Worm (Caenorhabditis elegans) whole organism, young adult: ENCODE data around the gene F15A4.2.

Experiments used
- B0019.2 ChIP-seq: fragments of 200-800 bp; sonication (Bioruptor generic); conservative IDR thresholded peaks from 2 replicates; pipeline ENCODE4 v1.3.6; 2022; ENCODE audit warnings: missing genetic modification reagents, missing genetic modification characterization, missing compliant biosample characterization
- B0261.1 ChIP-seq: sonication (generic microtip); optimal IDR thresholded peaks from 2 replicates; lab custom pipeline; 2016; ENCODE audit warnings: mild to moderate bottlenecking, missing genetic modification characterization, moderate library complexity, missing compliant biosample characterization
- B0336.3 ChIP-seq: fragments of 200-800 bp; sonication (Bioruptor generic); IDR thresholded peaks from 2 replicates; pipeline ENCODE4 v1.3.6; 2022; ENCODE audit warnings: missing genetic modification characterization, missing compliant biosample characterization
- F10E7.11 ChIP-seq: sonication (generic microtip); optimal IDR thresholded peaks from 2 replicates; lab custom pipeline; 2017; ENCODE audit warnings: mild to moderate bottlenecking, missing genetic modification characterization, moderate library complexity, missing compliant biosample characterization
- F33H1.4 ChIP-seq: fragments of 200-800 bp; sonication (Bioruptor generic); IDR thresholded peaks from 2 replicates; pipeline ENCODE4 v1.3.6; 2022; ENCODE audit warnings: missing genetic modification reagents, missing genetic modification characterization, missing compliant biosample characterization
- F37B4.10 ChIP-seq: fragments of 200-800 bp; sonication (Bioruptor generic); IDR thresholded peaks from 2 replicates; pipeline ENCODE4 v1.3.6; 2022; ENCODE audit warnings: missing genetic modification characterization, missing compliant biosample characterization
- F52B5.7 ChIP-seq: sonication (generic microtip); optimal IDR thresholded peaks from 2 replicates; lab custom pipeline; 2016; ENCODE audit warnings: mild to moderate bottlenecking, missing genetic modification characterization, missing compliant biosample characterization
- F57A8.1 ChIP-seq: fragments of 200-800 bp; sonication (Bioruptor generic); optimal IDR thresholded peaks from 2 replicates; lab custom pipeline; 2018; ENCODE audit warnings: mild to moderate bottlenecking, missing genetic modification characterization, moderate library complexity, missing compliant biosample characterization
- T07F8.4 ChIP-seq: sonication (generic microtip); optimal IDR thresholded peaks from 2 replicates; lab custom pipeline; 2016; ENCODE audit warnings: mild to moderate bottlenecking, missing genetic modification characterization, moderate library complexity, missing compliant biosample characterization
- Y53G8AR.9 ChIP-seq: fragments of 200-800 bp; sonication (Bioruptor generic); conservative IDR thresholded peaks from 2 replicates; pipeline ENCODE4 v1.3.6; 2022; ENCODE audit warnings: missing genetic modification reagents, missing genetic modification characterization, missing compliant biosample characterization
- Y56A3A.18 ChIP-seq: fragments of 200-800 bp; sonication (Bioruptor generic); IDR thresholded peaks from 2 replicates; pipeline ENCODE4 v1.3.6; 2022; ENCODE audit warnings: missing genetic modification reagents, missing genetic modification characterization, missing compliant biosample characterization
- Y95B8A.8 ChIP-seq: fragments of 200-800 bp; sonication (Bioruptor generic); IDR thresholded peaks from 2 replicates; pipeline ENCODE4 v1.3.6; 2022; ENCODE audit warnings: missing genetic modification reagents, missing genetic modification characterization, missing compliant biosample characterization
- ama-1 ChIP-seq, 3 experiments: fragments of 150-350 bp in 1 of 3; sonication (generic microtip) in 2 of 3; optimal IDR thresholded peaks; 2 replicates each; lab custom pipeline; 2014 to 2018; ENCODE audit warnings: missing biosample characterization in 2 of 3, missing genetic modification characterization in 2 of 3, missing genetic modification reagents in 2 of 3
- athp-1 ChIP-seq: sonication (generic microtip); optimal IDR thresholded peaks from 2 replicates; lab custom pipeline; 2017; ENCODE audit warnings: mild to moderate bottlenecking, missing genetic modification characterization, missing compliant biosample characterization
- attf-5 ChIP-seq: fragments of 200-800 bp; sonication (Bioruptor generic); optimal IDR thresholded peaks from 2 replicates; lab custom pipeline; 2018; ENCODE audit warnings: mild to moderate bottlenecking, missing genetic modification characterization, missing compliant biosample characterization
- attf-6 ChIP-seq: fragments of 200-800 bp; sonication (Bioruptor generic); IDR thresholded peaks from 2 replicates; pipeline ENCODE4 v1.3.6; 2022; ENCODE audit warnings: missing genetic modification reagents, missing genetic modification characterization, missing compliant biosample characterization
- bed-1 ChIP-seq: fragments of 200-800 bp; sonication (Bioruptor generic); IDR thresholded peaks from 2 replicates; pipeline ENCODE4 v1.3.6; 2022; ENCODE audit warnings: missing genetic modification reagents, missing genetic modification characterization, missing compliant biosample characterization
- cebp-2 ChIP-seq: fragments of 200-800 bp; sonication (Bioruptor generic); IDR thresholded peaks from 2 replicates; pipeline ENCODE4 v1.3.6; 2022; ENCODE audit warnings: missing genetic modification characterization, missing compliant biosample characterization
- chd-7 ChIP-seq: sonication (generic microtip); optimal IDR thresholded peaks from 2 replicates; lab custom pipeline; 2016; ENCODE audit warnings: mild to moderate bottlenecking, missing genetic modification characterization, moderate library complexity, missing compliant biosample characterization
- dox-1 ChIP-seq: fragments of 200-800 bp; sonication (Bioruptor generic); IDR thresholded peaks from 2 replicates; pipeline ENCODE4 v1.3.6; 2022; ENCODE audit warnings: missing genetic modification reagents, missing genetic modification characterization, missing compliant biosample characterization
- dpl-1 ChIP-seq: fragments of 150-350 bp; optimal IDR thresholded peaks from 2 replicates; lab custom pipeline; 2014; ENCODE audit warnings: missing biosample characterization, missing genetic modification reagents, missing genetic modification characterization
- efl-1 ChIP-seq: fragments of 150-350 bp; optimal IDR thresholded peaks from 2 replicates; lab custom pipeline; 2014; ENCODE audit warnings: missing biosample characterization, missing genetic modification reagents, missing genetic modification characterization
- egl-44 ChIP-seq: fragments of 200-800 bp; sonication (Bioruptor generic); IDR thresholded peaks from 2 replicates; pipeline ENCODE4 v1.3.6; 2022; ENCODE audit warnings: missing genetic modification reagents, missing genetic modification characterization, missing compliant biosample characterization
- egrh-3 ChIP-seq: fragments of 200-800 bp; sonication (Bioruptor generic); IDR thresholded peaks from 2 replicates; pipeline ENCODE4 v1.3.6; 2022; ENCODE audit warnings: missing genetic modification reagents, missing genetic modification characterization, missing compliant biosample characterization
- fkh-3 ChIP-seq: sonication (generic microtip); optimal IDR thresholded peaks from 2 replicates; lab custom pipeline; 2016; ENCODE audit warnings: mild to moderate bottlenecking, missing genetic modification characterization, missing compliant biosample characterization
- hrde-1 ChIP-seq: sonication (generic microtip); optimal IDR thresholded peaks from 2 replicates; lab custom pipeline; 2016; ENCODE audit warnings: missing genetic modification characterization, mild to moderate bottlenecking, missing compliant biosample characterization, moderate library complexity, missing genotype, missing genetic modification reagents, borderline replicate concordance
- lag-1 ChIP-seq: fragments of 200-800 bp; sonication (Bioruptor generic); IDR thresholded peaks from 2 replicates; pipeline ENCODE4 v1.3.6; 2022; ENCODE audit warnings: missing genetic modification reagents, missing genetic modification characterization, missing compliant biosample characterization
- lir-1 ChIP-seq: fragments of 200-800 bp; sonication (Bioruptor generic); conservative IDR thresholded peaks from 2 replicates; pipeline ENCODE4 v1.3.6; 2022; ENCODE audit warnings: missing genetic modification reagents, missing genetic modification characterization, missing compliant biosample characterization
- madf-10 ChIP-seq: sonication (generic microtip); optimal IDR thresholded peaks from 2 replicates; lab custom pipeline; 2016; ENCODE audit warnings: mild to moderate bottlenecking, missing genetic modification characterization, missing compliant biosample characterization
- madf-3 ChIP-seq: fragments of 200-800 bp; sonication (Bioruptor generic); IDR thresholded peaks from 2 replicates; pipeline ENCODE4 v1.3.6; 2022; ENCODE audit warnings: missing genetic modification reagents, missing genetic modification characterization, missing compliant biosample characterization
- madf-6 ChIP-seq: fragments of 200-800 bp; sonication (Bioruptor generic); IDR thresholded peaks from 2 replicates; pipeline ENCODE4 v1.3.6; 2022; ENCODE audit warnings: missing genetic modification reagents, missing genetic modification characterization, missing compliant biosample characterization
- mcd-1 ChIP-seq: fragments of 200-800 bp; sonication (Bioruptor generic); IDR thresholded peaks from 2 replicates; pipeline ENCODE4 v1.3.6; 2022; ENCODE audit warnings: missing genetic modification reagents, missing genetic modification characterization, missing compliant biosample characterization
- mes-4 ChIP-seq: sonication (generic microtip); optimal IDR thresholded peaks from 2 replicates; lab custom pipeline; 2016; ENCODE audit warnings: missing genotype, missing genetic modification characterization, missing compliant biosample characterization
- nfya-2 ChIP-seq: fragments of 200-800 bp; sonication (Bioruptor generic); IDR thresholded peaks from 2 replicates; pipeline ENCODE4 v1.3.6; 2022; ENCODE audit warnings: missing genetic modification reagents, missing genetic modification characterization, missing compliant biosample characterization
- nhr-120 ChIP-seq: fragments of 200-800 bp; sonication (Bioruptor generic); IDR thresholded peaks from 2 replicates; pipeline ENCODE4 v1.3.6; 2022; ENCODE audit warnings: missing genetic modification characterization, missing compliant biosample characterization
- nhr-179 ChIP-seq: sonication (generic microtip); optimal IDR thresholded peaks from 2 replicates; lab custom pipeline; 2016; ENCODE audit warnings: mild to moderate bottlenecking, missing genetic modification characterization, missing compliant biosample characterization
- nhr-90 ChIP-seq: sonication (generic microtip); optimal IDR thresholded peaks from 2 replicates; lab custom pipeline; 2016; ENCODE audit warnings: missing genotype, mild to moderate bottlenecking, missing genetic modification characterization, missing compliant biosample characterization
- pbrm-1 ChIP-seq: fragments of 200-800 bp; sonication (Bioruptor generic); IDR thresholded peaks from 2 replicates; pipeline ENCODE4 v1.3.6; 2022; ENCODE audit warnings: missing genetic modification reagents, missing genetic modification characterization, missing compliant biosample characterization
- pha-4 ChIP-seq: fragments of 150-350 bp; sonication (generic microtip); optimal IDR thresholded peaks from 2 replicates; lab custom pipeline; 2014; ENCODE audit warnings: missing biosample characterization, missing genetic modification reagents, missing genetic modification characterization
- repo-1 ChIP-seq: sonication (generic microtip); optimal IDR thresholded peaks from 2 replicates; lab custom pipeline; 2017; ENCODE audit warnings: mild to moderate bottlenecking, missing genetic modification characterization, missing compliant biosample characterization
- somi-1 ChIP-seq: fragments of 200-800 bp; sonication (Bioruptor generic); optimal IDR thresholded peaks from 2 replicates; lab custom pipeline; 2018; ENCODE audit warnings: mild to moderate bottlenecking, missing genetic modification characterization, missing compliant biosample characterization
- tbx-9 ChIP-seq: sonication (generic microtip); optimal IDR thresholded peaks from 2 replicates; lab custom pipeline; 2016; ENCODE audit warnings: borderline replicate concordance, missing genetic modification characterization, inconsistent platforms, missing compliant biosample characterization
- tlf-1 ChIP-seq: fragments of 200-800 bp; sonication (Bioruptor generic); optimal IDR thresholded peaks from 2 replicates; lab custom pipeline; 2018; ENCODE audit warnings: mild to moderate bottlenecking, missing genetic modification characterization, missing compliant biosample characterization
- unc-62 ChIP-seq: fragments of 150-350 bp; optimal IDR thresholded peaks from 2 replicates; lab custom pipeline; 2014; ENCODE audit warnings: missing biosample characterization, missing genetic modification reagents, missing genetic modification characterization
- xnd-1 ChIP-seq: sonication (generic microtip); optimal IDR thresholded peaks from 2 replicates; lab custom pipeline; 2016; ENCODE audit warnings: missing genotype, missing genetic modification reagents, missing genetic modification characterization, missing compliant biosample characterization
- zim-3 ChIP-seq: sonication (generic microtip); optimal IDR thresholded peaks from 2 replicates; lab custom pipeline; 2017; ENCODE audit warnings: mild to moderate bottlenecking, missing genetic modification characterization, moderate library complexity, missing compliant biosample characterization
- ztf-18 ChIP-seq: sonication (generic microtip); optimal IDR thresholded peaks from 2 replicates; lab custom pipeline; 2016; ENCODE audit warnings: missing genotype, mild to moderate bottlenecking, missing genetic modification characterization, missing compliant biosample characterization
- ztf-25 ChIP-seq: fragments of 200-800 bp; sonication (Bioruptor generic); IDR thresholded peaks from 2 replicates; pipeline ENCODE4 v1.3.6; 2022; ENCODE audit warnings: missing genetic modification reagents, missing genetic modification characterization, missing compliant biosample characterization

Gene F15A4.2

ce11 chrII:12494556-12495131, 32.3 kb downstream of the F15A4.2 start, which contains the start of gene col-85 (continued):
- peak; percentile 79 for TF ChIP-seq zim-3 (tag; lab: Kevin White, UChicago)
- TF ChIP-seq dpl-1 (GFP tag; lab: Kevin White, UChicago) = peak; percentile 24
- TF ChIP-seq ztf-25 (GFP tag; lab: Robert Waterston, UW) = peak; percentile 93
- peak; percentile 74 for TF ChIP-seq hrde-1 (tag; lab: Kevin White, UChicago)
- no peak for TF ChIP-seq egrh-3
- peak; percentile 53 for TF ChIP-seq F33H1.4 (GFP tag; lab: Robert Waterston, UW)
- peak; percentile 84 for TF ChIP-seq madf-10 (tag; lab: Kevin White, UChicago)
- TF ChIP-seq F10E7.11 = peak; percentile 78
- peak; percentile 95 for TF ChIP-seq dox-1
- peak; percentile 72 for TF ChIP-seq madf-6 (GFP tag; lab: Robert Waterston, UW)
- peak; percentile 63 for TF ChIP-seq F52B5.7
- TF ChIP-seq tlf-1 (GFP tag; lab: Kevin White, UChicago) = peak; percentile 57
- peak; percentile 87 for TF ChIP-seq fkh-3 (tag; lab: Kevin White, UChicago)
- TF ChIP-seq attf-5 (GFP tag; lab: Kevin White, UChicago) = peak; percentile 84
- peak; percentile 50 for TF ChIP-seq repo-1 (tag; lab: Kevin White, UChicago)
- TF ChIP-seq bed-1 (GFP tag; lab: Robert Waterston, UW) = 0 out of 2 replicates have a peak, but pooled peaks have one; percentile 77
- peak; percentile 26 for TF ChIP-seq efl-1 (GFP tag; lab: Kevin White, UChicago)
- TF ChIP-seq F57A8.1 (GFP tag; lab: Kevin White, UChicago) = peak; percentile 43
- TF ChIP-seq unc-62 (GFP tag; lab: Kevin White, UChicago) = no peak
- TF ChIP-seq B0261.1 = peak; percentile 99
- TF ChIP-seq athp-1 (tag; lab: Kevin White, UChicago) = peak; percentile 60
- peak; percentile 42 for TF ChIP-seq nhr-179 (tag; lab: Kevin White, UChicago)
- peak; percentile 75 for TF ChIP-seq B0336.3 (GFP tag; lab: Robert Waterston, UW)
- no peak for TF ChIP-seq pha-4 (tag; lab: Kevin White, UChicago)
- TF ChIP-seq ama-1 (optimal IDR thresholded peaks at IDR 0.05; lab: Kevin White, UChicago) = no peak
- peak in 1 of 2 experiments; percentile 82 for TF ChIP-seq ama-1 (GFP tag; optimal IDR thresholded peaks at IDR 0.05; lab: Kevin White, UChicago)
- TF ChIP-seq Y53G8AR.9 = peak; percentile 79
- 0 out of 2 replicates have a peak, but pooled peaks have one; percentile 65 for TF ChIP-seq Y95B8A.8 (GFP tag; lab: Robert Waterston, UW)
- 0 out of 2 replicates have a peak, but pooled peaks have one; percentile 86 for TF ChIP-seq F37B4.10
- TF ChIP-seq chd-7 (tag; lab: Kevin White, UChicago) = peak; percentile 87
- peak; percentile 89 for TF ChIP-seq egl-44 (GFP tag; lab: Robert Waterston, UW)
- TF ChIP-seq pbrm-1 (GFP tag; lab: Robert Waterston, UW) = peak; percentile 92
- TF ChIP-seq T07F8.4 (tag; lab: Kevin White, UChicago) = peak; percentile 85
- peak; percentile 77; the same call in 1 of the 2 replicates for TF ChIP-seq cebp-2 (GFP tag; lab: Robert Waterston, UW)
- 0 out of 2 replicates have a peak, but pooled peaks have one; percentile 41 for TF ChIP-seq nfya-2 (GFP tag; lab: Robert Waterston, UW)
- no peak for TF ChIP-seq tbx-9 (tag; lab: Kevin White, UChicago)
- peak; percentile 45 for TF ChIP-seq mes-4 (tag; lab: Kevin White, UChicago)
- peak; percentile 81 for TF ChIP-seq ztf-18
- 0 out of 2 replicates have a peak, but pooled peaks have one; percentile 28 for TF ChIP-seq nhr-120 (GFP tag; lab: Robert Waterston, UW)
- no peak for TF ChIP-seq xnd-1
- TF ChIP-seq mcd-1 (GFP tag; lab: Robert Waterston, UW) = peak; percentile 86
- TF ChIP-seq lag-1 (GFP tag; lab: Robert Waterston, UW) = no peak
- TF ChIP-seq madf-3 (GFP tag; lab: Robert Waterston, UW) = peak; percentile 77; the same call in 1 of the 2 replicates
- TF ChIP-seq attf-6 (GFP tag; lab: Robert Waterston, UW) = peak; percentile 56; the same call in 1 of the 2 replicates
- peak; percentile 75 for TF ChIP-seq B0019.2 (GFP tag; lab: Robert Waterston, UW)
- TF ChIP-seq nhr-90 = peak; percentile 94
- TF ChIP-seq lir-1 (GFP tag; lab: Robert Waterston, UW) = peak; percentile 58
- peak; percentile 56; the same call in 1 of the 2 replicates for TF ChIP-seq Y56A3A.18 (GFP tag; lab: Robert Waterston, UW)
- TF ChIP-seq somi-1 = peak; percentile 79
